Worm (Caenorhabditis elegans) whole organism, late embryonic: Measurements from ENCODE around the gene nbet-1.

Source experiments
- C08G9.2 ChIP-seq: sonication (generic microtip); optimal IDR thresholded peaks from 2 replicates; lab custom pipeline; 2016; ENCODE audit warnings: mild to moderate bottlenecking, missing genetic modification characterization, moderate library complexity, missing compliant biosample characterization
- C38D4.7 ChIP-seq: fragments of 200-800 bp; sonication (Bioruptor generic); optimal IDR thresholded peaks from 2 replicates; lab custom pipeline; 2018; ENCODE audit warnings: mild to moderate bottlenecking, missing genetic modification characterization, moderate library complexity, missing compliant biosample characterization
- F13H6.1 ChIP-seq: sonication (generic microtip); optimal IDR thresholded peaks from 2 replicates; lab custom pipeline; 2016; ENCODE audit warnings: missing genetic modification characterization, missing compliant biosample characterization
- K02D7.2 ChIP-seq: sonication (generic microtip); optimal IDR thresholded peaks from 2 replicates; lab custom pipeline; 2017; ENCODE audit warnings: mild to moderate bottlenecking, missing genetic modification characterization, missing compliant biosample characterization
- K09A11.1 ChIP-seq: sonication (generic microtip); optimal IDR thresholded peaks from 2 replicates; lab custom pipeline; 2017; ENCODE audit warnings: antibody characterized with exemption, mild to moderate bottlenecking, missing genetic modification characterization, missing compliant biosample characterization; ENCODE audit not compliant: insufficient read depth
- T23F11.4 ChIP-seq: fragments of 200-800 bp; sonication (Bioruptor generic); optimal IDR thresholded peaks from 2 replicates; lab custom pipeline; 2018; ENCODE audit warnings: mild to moderate bottlenecking, missing genetic modification characterization, missing compliant biosample characterization
- ahr-1 ChIP-seq: sonication (generic microtip); optimal IDR thresholded peaks from 2 replicates; lab custom pipeline; 2016; ENCODE audit warnings: missing genetic modification characterization, missing compliant biosample characterization
- ama-1 ChIP-seq: fragments of 150-350 bp; optimal IDR thresholded peaks from 2 replicates; lab custom pipeline; 2014
- ceh-18 ChIP-seq: sonication (generic microtip); optimal IDR thresholded peaks from 2 replicates; lab custom pipeline; 2016; ENCODE audit warnings: missing genetic modification characterization, missing compliant biosample characterization
- ceh-22 ChIP-seq: sonication (generic microtip); optimal IDR thresholded peaks from 2 replicates; lab custom pipeline; 2017; ENCODE audit warnings: missing biosample characterization, missing genetic modification characterization
- ceh-24 ChIP-seq: sonication (generic microtip); optimal IDR thresholded peaks from 2 replicates; lab custom pipeline; 2016; ENCODE audit warnings: mild to moderate bottlenecking, missing genetic modification characterization, missing compliant biosample characterization
- ceh-30 ChIP-seq: fragments of 150-350 bp; optimal IDR thresholded peaks from 2 replicates; lab custom pipeline; 2014; ENCODE audit warnings: missing biosample characterization, missing genetic modification characterization
- ceh-31 ChIP-seq: sonication (generic microtip); optimal IDR thresholded peaks from 2 replicates; lab custom pipeline; 2016; ENCODE audit warnings: missing genetic modification characterization, missing compliant biosample characterization
- ceh-34 ChIP-seq: sonication (generic microtip); optimal IDR thresholded peaks from 2 replicates; lab custom pipeline; 2016; ENCODE audit warnings: mild to moderate bottlenecking, missing genetic modification characterization, missing compliant biosample characterization
- ceh-45 ChIP-seq: fragments of 200-800 bp; sonication (Bioruptor generic); IDR thresholded peaks from 2 replicates; pipeline ENCODE4 v1.3.6; 2022; ENCODE audit warnings: missing genetic modification reagents, missing genetic modification characterization, missing compliant biosample characterization
- ceh-48 ChIP-seq: sonication (generic microtip); optimal IDR thresholded peaks from 2 replicates; lab custom pipeline; 2016; ENCODE audit warnings: missing genetic modification characterization, inconsistent platforms, missing compliant biosample characterization
- ceh-6 ChIP-seq: fragments of 200-800 bp; sonication (Bioruptor generic); optimal IDR thresholded peaks from 2 replicates; lab custom pipeline; 2018; ENCODE audit warnings: mild to moderate bottlenecking, missing genetic modification characterization, missing compliant biosample characterization
- dmd-4 ChIP-seq: sonication (generic microtip); optimal IDR thresholded peaks from 2 replicates; lab custom pipeline; 2016; ENCODE audit warnings: borderline replicate concordance, missing genetic modification characterization, missing compliant biosample characterization
- dve-1 ChIP-seq: sonication (generic microtip); optimal IDR thresholded peaks from 2 replicates; lab custom pipeline; 2017; ENCODE audit warnings: antibody characterized with exemption, mild to moderate bottlenecking, missing genetic modification characterization, missing compliant biosample characterization
- elt-2 ChIP-seq: sonication (generic microtip); optimal IDR thresholded peaks from 2 replicates; lab custom pipeline; 2016; ENCODE audit warnings: missing genetic modification reagents, missing genetic modification characterization, missing compliant biosample characterization
- elt-4 ChIP-seq: sonication (generic microtip); optimal IDR thresholded peaks from 2 replicates; lab custom pipeline; 2016; ENCODE audit warnings: missing genetic modification characterization, missing compliant biosample characterization
- ets-4 ChIP-seq: sonication (generic microtip); optimal IDR thresholded peaks from 2 replicates; lab custom pipeline; 2016; ENCODE audit warnings: missing genetic modification characterization, missing compliant biosample characterization
- eyg-1 ChIP-seq: sonication (generic microtip); optimal IDR thresholded peaks from 2 replicates; lab custom pipeline; 2016; ENCODE audit warnings: missing genotype, missing genetic modification characterization, missing compliant biosample characterization
- fax-1 ChIP-seq: sonication (generic microtip); optimal IDR thresholded peaks from 2 replicates; lab custom pipeline; 2016; ENCODE audit warnings: missing genotype, missing genetic modification characterization, missing compliant biosample characterization
- fkh-10 ChIP-seq: fragments of 150-350 bp; optimal IDR thresholded peaks from 2 replicates; lab custom pipeline; 2014; ENCODE audit warnings: missing biosample characterization, missing genetic modification reagents, missing genetic modification characterization
- fkh-6 ChIP-seq: sonication (generic microtip); optimal IDR thresholded peaks from 2 replicates; lab custom pipeline; 2016; ENCODE audit warnings: missing genetic modification characterization, missing compliant biosample characterization
- gmeb-2 ChIP-seq: sonication (generic microtip); optimal IDR thresholded peaks from 2 replicates; lab custom pipeline; 2016; ENCODE audit warnings: missing genetic modification characterization, inconsistent platforms, missing compliant biosample characterization
- hlh-15 ChIP-seq: sonication (generic microtip); optimal IDR thresholded peaks from 2 replicates; lab custom pipeline; 2016; ENCODE audit warnings: missing genetic modification characterization, missing compliant biosample characterization
- hlh-6 ChIP-seq: sonication (generic microtip); optimal IDR thresholded peaks from 2 replicates; lab custom pipeline; 2016; ENCODE audit warnings: missing genotype, missing genetic modification characterization, missing compliant biosample characterization
- hlh-8 ChIP-seq: sonication (generic microtip); optimal IDR thresholded peaks from 2 replicates; lab custom pipeline; 2016; ENCODE audit warnings: missing genotype, missing genetic modification characterization, missing compliant biosample characterization
- lin-11 ChIP-seq: fragments of 200-800 bp; sonication (Bioruptor generic); optimal IDR thresholded peaks from 2 replicates; lab custom pipeline; 2018; ENCODE audit warnings: mild to moderate bottlenecking, missing genetic modification characterization, missing compliant biosample characterization
- mec-3 ChIP-seq: sonication (generic microtip); optimal IDR thresholded peaks from 2 replicates; lab custom pipeline; 2016; ENCODE audit warnings: borderline replicate concordance, missing genetic modification characterization, missing compliant biosample characterization
- nfya-1 ChIP-seq: sonication (generic microtip); optimal IDR thresholded peaks from 2 replicates; lab custom pipeline; 2017; ENCODE audit warnings: missing genetic modification characterization, mild to moderate bottlenecking, missing compliant biosample characterization, antibody characterized with exemption, moderate library complexity
- nhr-11 ChIP-seq: fragments of 150-350 bp; optimal IDR thresholded peaks from 2 replicates; lab custom pipeline; 2014; ENCODE audit warnings: missing biosample characterization, missing genetic modification characterization
- npax-4 ChIP-seq: sonication (generic microtip); optimal IDR thresholded peaks from 2 replicates; lab custom pipeline; 2016; ENCODE audit warnings: missing genetic modification characterization, missing compliant biosample characterization
- pat-9 ChIP-seq: fragments of 200-800 bp; sonication (Bioruptor generic); optimal IDR thresholded peaks from 2 replicates; lab custom pipeline; 2018; ENCODE audit warnings: mild to moderate bottlenecking, missing genetic modification characterization, moderate library complexity, missing compliant biosample characterization
- pax-1 ChIP-seq: fragments of 150-350 bp; optimal IDR thresholded peaks from 2 replicates; lab custom pipeline; 2014; ENCODE audit warnings: missing biosample characterization, missing genetic modification characterization
- pha-4 ChIP-seq: fragments of 150-350 bp; optimal IDR thresholded peaks from 2 replicates; lab custom pipeline; 2018; ENCODE audit warnings: missing biosample characterization, missing genetic modification reagents, missing genetic modification characterization
- ref-2 ChIP-seq: sonication (generic microtip); optimal IDR thresholded peaks from 2 replicates; lab custom pipeline; 2016; ENCODE audit warnings: missing genetic modification characterization, missing compliant biosample characterization
- rnt-1 ChIP-seq: sonication (generic microtip); optimal IDR thresholded peaks from 2 replicates; lab custom pipeline; 2016; ENCODE audit warnings: missing genetic modification characterization, missing compliant biosample characterization
- sdc-2 ChIP-seq: sonication (generic microtip); optimal IDR thresholded peaks from 2 replicates; lab custom pipeline; 2016; ENCODE audit warnings: missing genotype, missing genetic modification characterization, missing compliant biosample characterization
- sox-2 ChIP-seq: fragments of 200-800 bp; sonication (Bioruptor generic); IDR thresholded peaks from 2 replicates; pipeline ENCODE4 v1.3.6; 2022; ENCODE audit warnings: missing genetic modification reagents, missing genetic modification characterization, missing compliant biosample characterization
- tbx-2 ChIP-seq: sonication (generic microtip); optimal IDR thresholded peaks from 2 replicates; lab custom pipeline; 2016; ENCODE audit warnings: missing genetic modification characterization, missing compliant biosample characterization
- tbx-7 ChIP-seq: sonication (generic microtip); optimal IDR thresholded peaks from 2 replicates; lab custom pipeline; 2016; ENCODE audit warnings: missing genotype, missing genetic modification characterization, missing compliant biosample characterization
- unc-3 ChIP-seq, 2 experiments: fragments of 200-800 bp in 1 of 2; sonication (Bioruptor generic) in 1 of 2; sonication (generic microtip) in 1 of 2; conservative IDR thresholded peaks in 1 of 2; optimal IDR thresholded peaks in 1 of 2; 2 replicates each; pipeline versions ENCODE4 v1.3.6 to Lab custom; 2016 to 2022; ENCODE audit warnings: missing compliant biosample characterization in 2 of 2, missing genetic modification characterization in 2 of 2, missing genetic modification reagents in 1 of 2
- unc-55 ChIP-seq: sonication (generic microtip); optimal IDR thresholded peaks from 2 replicates; lab custom pipeline; 2017; ENCODE audit warnings: missing biosample characterization, missing genetic modification reagents, missing genetic modification characterization
- unc-86 ChIP-seq: sonication (generic microtip); optimal IDR thresholded peaks from 2 replicates; lab custom pipeline; 2016; ENCODE audit warnings: missing genetic modification characterization, missing compliant biosample characterization
- zip-5 ChIP-seq: sonication (generic microtip); optimal IDR thresholded peaks from 2 replicates; lab custom pipeline; 2016; ENCODE audit warnings: missing genetic modification characterization, missing compliant biosample characterization
- ztf-16 ChIP-seq: sonication (generic microtip); optimal IDR thresholded peaks from 2 replicates; lab custom pipeline; 2017; ENCODE audit warnings: missing genetic modification characterization, missing compliant biosample characterization

nbet-1 gene

ce11 chrIV:5183755-5184166 is 25.5 kb upstream of the nbet-1 start, which contains the start of gene W03F8.4 (continued):
- TF ChIP-seq pha-4 (tag; lab: Kevin White, UChicago): no peak
- TF ChIP-seq F13H6.1: no peak
- peak; percentile 89 for TF ChIP-seq ama-1
- no peak for TF ChIP-seq ceh-48 (tag; lab: Kevin White, UChicago)
- no peak for TF ChIP-seq fkh-10
- peak; percentile 37 for TF ChIP-seq K02D7.2 (tag; lab: Kevin White, UChicago)
- no peak for TF ChIP-seq fkh-6 (tag; lab: Kevin White, UChicago)
- peak; percentile 12 for TF ChIP-seq zip-5
- TF ChIP-seq ceh-18 (tag; lab: Kevin White, UChicago): peak; percentile 53
- peak; percentile 46 for TF ChIP-seq tbx-2 (tag; lab: Kevin White, UChicago)
- TF ChIP-seq C38D4.7 (GFP tag; lab: Kevin White, UChicago): no peak
- no peak for TF ChIP-seq unc-86
- no peak for TF ChIP-seq hlh-15 (tag; lab: Kevin White, UChicago)
- TF ChIP-seq pax-1 (tag; lab: Kevin White, UChicago): no peak
- no peak for TF ChIP-seq ceh-22
- TF ChIP-seq npax-4: no peak
- TF ChIP-seq eyg-1 (tag; lab: Kevin White, UChicago): no peak
- peak; percentile 30 for TF ChIP-seq pat-9 (tag; lab: Kevin White, UChicago)
- no peak for TF ChIP-seq hlh-6
- TF ChIP-seq mec-3 (tag; lab: Kevin White, UChicago): no peak
- peak; percentile 26 for TF ChIP-seq lin-11 (tag; lab: Kevin White, UChicago)
- no peak for TF ChIP-seq hlh-8 (tag; lab: Kevin White, UChicago)
- 0 out of 2 replicates have a peak, but pooled peaks have one; percentile 57 for TF ChIP-seq ceh-45
- TF ChIP-seq ceh-31 (tag; lab: Kevin White, UChicago): peak; percentile 77
- no peak for TF ChIP-seq nhr-11
- TF ChIP-seq sox-2 (GFP tag; lab: Robert Waterston, UW): no peak
- TF ChIP-seq ceh-30 (tag; lab: Kevin White, UChicago): peak; percentile 83
- peak; percentile 29 for TF ChIP-seq T23F11.4
- TF ChIP-seq C08G9.2 (tag; lab: Kevin White, UChicago): peak; percentile 8
- TF ChIP-seq dmd-4 (tag; lab: Kevin White, UChicago): no peak
- no peak for TF ChIP-seq gmeb-2
- TF ChIP-seq ahr-1: no peak
- TF ChIP-seq dve-1 (tag; lab: Kevin White, UChicago): no peak
- TF ChIP-seq rnt-1 (tag; lab: Kevin White, UChicago): peak; percentile 71
- TF ChIP-seq elt-2 (tag; lab: Kevin White, UChicago): peak; percentile 28
- peak; percentile 16 for TF ChIP-seq sdc-2
- no peak for TF ChIP-seq K09A11.1
- TF ChIP-seq ceh-6 (GFP tag; lab: Kevin White, UChicago): no peak
- TF ChIP-seq nfya-1 (tag; lab: Kevin White, UChicago): peak; percentile 76

- no peak for TF ChIP-seq ets-4 (tag; lab: Kevin White, UChicago)
- no peak for TF ChIP-seq unc-55
- no peak for TF ChIP-seq ztf-16 (tag; lab: Kevin White, UChicago)
- TF ChIP-seq ref-2 (tag; lab: Kevin White, UChicago): no peak
- no peak for TF ChIP-seq ceh-34 (tag; lab: Kevin White, UChicago)
- no peak for TF ChIP-seq ceh-18 (tag; lab: Kevin White, UChicago)
- TF ChIP-seq unc-3 (GFP tag; conservative IDR thresholded peaks at IDR 0.05; lab: Robert Waterston, UW): no peak
- TF ChIP-seq unc-3 (tag; optimal IDR thresholded peaks at IDR 0.05; lab: Kevin White, UChicago): no peak
- no peak for TF ChIP-seq fax-1 (tag; lab: Kevin White, UChicago)
- no peak for TF ChIP-seq elt-4
- TF ChIP-seq ceh-24: no peak
- TF ChIP-seq fkh-10: no peak
- TF ChIP-seq ceh-45: no peak
- no peak for TF ChIP-seq K09A11.1
- TF ChIP-seq tbx-7 (tag; lab: Kevin White, UChicago): no peak
- TF ChIP-seq, all 69 proteins: peak for 0
These were observed 22.7 kb upstream of the nbet-1 start, which contains the start of the genes W03F8.6 and mtrf-1L for ce11 chrIV:5186480-5187205. Gene W03F8.6 (minus strand): TSS chrIV:5186580. Gene mtrf-1L (plus strand): TSS chrIV:5187155.
